Fruit fly (Drosophila melanogaster) whole organism, pupa: ENCODE measurements around the gene eIF4G2.

Experiments used
- CG10348 ChIP-seq: fragments of 200-800 bp; sonication (Bioruptor generic); IDR thresholded peaks from 2 replicates; pipeline ENCODE4 v1.3.6; 2022; ENCODE audit warnings: missing biosample characterization, missing genetic modification characterization
- CG12605 ChIP-seq: fragments of 200-800 bp; sonication (Bioruptor generic); IDR thresholded peaks from 2 replicates; pipeline ENCODE4 v1.3.6; 2022; ENCODE audit warnings: missing biosample characterization, missing genetic modification characterization
- CG13204 ChIP-seq: fragments of 200-800 bp; sonication (Bioruptor generic); optimal IDR thresholded peaks from 2 replicates; lab custom pipeline; 2018; ENCODE audit warnings: missing biosample characterization, mild to moderate bottlenecking, missing genetic modification characterization, moderate library complexity
- CG14655 ChIP-seq: fragments of 200-800 bp; sonication (Bioruptor generic); optimal IDR thresholded peaks from 3 replicates; lab custom pipeline; 2017; ENCODE audit warnings: mild to moderate bottlenecking, missing biosample characterization, missing genetic modification reagents, missing genetic modification characterization
- CG15710 ChIP-seq: fragments of 200-800 bp; sonication (Bioruptor generic); optimal IDR thresholded peaks from 2 replicates; lab custom pipeline; 2018; ENCODE audit warnings: missing biosample characterization, mild to moderate bottlenecking, missing genetic modification characterization, moderate library complexity
- CG17806 ChIP-seq: fragments of 200-800 bp; sonication (Bioruptor generic); optimal IDR thresholded peaks from 2 replicates; lab custom pipeline; 2018; ENCODE audit warnings: missing biosample characterization, mild to moderate bottlenecking, missing genetic modification characterization, moderate library complexity
- CG32121 ChIP-seq: fragments of 200-800 bp; sonication (Bioruptor generic); IDR thresholded peaks from 2 replicates; pipeline ENCODE4 v1.3.6; 2022; ENCODE audit warnings: missing biosample characterization, missing genetic modification characterization
- CG34367 ChIP-seq: fragments of 200-800 bp; sonication (Bioruptor generic); optimal IDR thresholded peaks from 2 replicates; lab custom pipeline; 2018; ENCODE audit warnings: missing biosample characterization, mild to moderate bottlenecking, missing genetic modification characterization
- CG4496 ChIP-seq: fragments of 200-800 bp; sonication (Bioruptor generic); IDR thresholded peaks from 3 replicates; pipeline ENCODE4 v1.3.6; 2022; ENCODE audit warnings: missing biosample characterization, missing genetic modification characterization
- CG8159 ChIP-seq: fragments of 200-800 bp; sonication (Bioruptor generic); optimal IDR thresholded peaks from 3 replicates; lab custom pipeline; 2018; ENCODE audit warnings: missing biosample characterization, mild to moderate bottlenecking, missing genetic modification characterization, moderate library complexity
- CG8301 ChIP-seq: fragments of 200-800 bp; sonication (Bioruptor generic); optimal IDR thresholded peaks from 2 replicates; lab custom pipeline; 2018; ENCODE audit warnings: missing biosample characterization, mild to moderate bottlenecking, missing genetic modification characterization
- CG9948 ChIP-seq: fragments of 200-800 bp; sonication (Bioruptor generic); optimal IDR thresholded peaks from 2 replicates; lab custom pipeline; 2018; ENCODE audit warnings: missing biosample characterization, mild to moderate bottlenecking, missing genetic modification characterization, moderate library complexity
- D1 ChIP-seq: fragments of 200-800 bp; sonication (Bioruptor generic); optimal IDR thresholded peaks from 2 replicates; lab custom pipeline; 2018; ENCODE audit warnings: missing biosample characterization, mild to moderate bottlenecking, missing genetic modification characterization, moderate library complexity
- EcR ChIP-seq: fragments of 200-800 bp; sonication (Bioruptor generic); optimal IDR thresholded peaks from 3 replicates; lab custom pipeline; 2019; ENCODE audit warnings: missing biosample characterization, missing genetic modification characterization, mild to moderate bottlenecking, moderate library complexity, missing genetic modification reagents
- Ets98B ChIP-seq: fragments of 200-800 bp; sonication (Bioruptor generic); IDR thresholded peaks from 2 replicates; pipeline ENCODE4 v1.3.6; 2022; ENCODE audit warnings: missing biosample characterization, missing genetic modification characterization
- Pif1A ChIP-seq: fragments of 200-800 bp; sonication (Bioruptor generic); optimal IDR thresholded peaks from 3 replicates; lab custom pipeline; 2016; ENCODE audit warnings: missing biosample characterization, missing genetic modification characterization
- Pif1B ChIP-seq: fragments of 200-800 bp; sonication (Bioruptor generic); optimal IDR thresholded peaks from 3 replicates; lab custom pipeline; 2016; ENCODE audit warnings: missing biosample characterization, missing genetic modification characterization
- Snoo ChIP-seq: fragments of 200-800 bp; sonication (Bioruptor generic); optimal IDR thresholded peaks from 3 replicates; lab custom pipeline; 2017; ENCODE audit warnings: missing biosample characterization, mild to moderate bottlenecking, missing genetic modification characterization, inconsistent platforms
- fd96Ca ChIP-seq: fragments of 200-800 bp; sonication (Bioruptor generic); IDR thresholded peaks from 3 replicates; pipeline ENCODE4 v1.3.6; 2022; ENCODE audit warnings: missing biosample characterization, missing genetic modification characterization
- gl ChIP-seq: fragments of 200-800 bp; sonication (Bioruptor generic); optimal IDR thresholded peaks from 2 replicates; lab custom pipeline; 2018; ENCODE audit warnings: missing biosample characterization, mild to moderate bottlenecking, missing genetic modification characterization
- rn ChIP-seq: fragments of 200-800 bp; sonication (Bioruptor generic); IDR thresholded peaks from 2 replicates; pipeline ENCODE4 v1.3.6; 2022; ENCODE audit warnings: missing biosample characterization, missing genetic modification characterization

eIF4G2 gene

DNA sequence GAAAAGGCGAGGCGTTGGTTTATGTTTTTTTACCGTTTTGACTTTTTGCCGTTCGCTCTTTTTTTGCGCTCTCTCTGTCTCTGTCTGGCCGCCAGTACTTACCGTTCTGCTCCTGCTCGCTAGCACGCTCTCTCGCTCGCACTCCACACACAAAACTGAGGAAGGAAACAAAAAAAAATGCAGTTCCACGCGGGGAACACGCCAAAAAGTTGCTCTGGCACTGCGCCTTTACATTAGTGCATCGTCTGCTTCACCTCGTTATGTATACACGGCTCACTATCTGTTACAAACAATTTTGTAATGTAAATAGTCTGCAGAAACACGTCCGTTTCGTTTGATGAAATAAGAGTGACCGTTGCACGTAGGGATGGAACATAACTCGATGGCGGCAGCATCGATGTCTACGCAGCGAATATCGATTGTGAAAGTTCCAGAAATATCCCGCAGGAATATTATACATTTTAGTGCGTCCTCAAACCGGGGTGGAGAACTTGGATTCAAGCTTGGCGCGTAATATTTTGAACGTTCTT lies at the start of gene eIF4G2, which contains the start of gene CG33111:
eIF4G2 (minus strand) TSS at position 359 of the 530 bp plus-strand sequence.
CG33111 (minus strand) TSS at position 359 of the 530 bp plus-strand sequence.
- TF ChIP-seq CG8159 (tag; lab: Kevin White, UChicago): peak; percentile 42
- peak; percentile 40 for TF ChIP-seq gl (tag; lab: Kevin White, UChicago)
- peak; percentile 40; the same call in 1 of the 2 replicates for TF ChIP-seq CG12605 (GFP tag; lab: Robert Waterston, UW)
- peak; percentile 31 for TF ChIP-seq Snoo (tag; lab: Kevin White, UChicago)
- TF ChIP-seq rn: no peak
- TF ChIP-seq CG15710 (tag; lab: Kevin White, UChicago): peak; percentile 30
- TF ChIP-seq CG10348 (GFP tag; lab: Robert Waterston, UW): no peak
- TF ChIP-seq D1 (tag; lab: Kevin White, UChicago): no peak
- no peak for TF ChIP-seq CG14655
- 0 out of 2 replicates have a peak, but pooled peaks have one; percentile 9 for TF ChIP-seq CG32121 (GFP tag; lab: Robert Waterston, UW)
- peak; percentile 30 for TF ChIP-seq CG17806
- TF ChIP-seq Ets98B (GFP tag; lab: Robert Waterston, UW): 0 out of 2 replicates have a peak, but pooled peaks have one; percentile 25
- TF ChIP-seq CG9948 (tag; lab: Kevin White, UChicago): peak; percentile 27
- no peak for TF ChIP-seq Pif1A (GFP tag; lab: Kevin White, UChicago)
- TF ChIP-seq CG4496 (GFP tag; lab: Robert Waterston, UW): peak; percentile 63; the same call in 2 of the 3 replicates
- peak; percentile 33 for TF ChIP-seq EcR (GFP tag; lab: Kevin White, UChicago)
- TF ChIP-seq CG8301 (tag; lab: Kevin White, UChicago): peak; percentile 47
- 0 out of 3 replicates have a peak, but pooled peaks have one; percentile 8 for TF ChIP-seq fd96Ca (GFP tag; lab: Robert Waterston, UW)
- TF ChIP-seq Pif1B (GFP tag; lab: Kevin White, UChicago): no peak
- TF ChIP-seq CG34367: peak; percentile 48
- peak; percentile 31 for TF ChIP-seq CG13204 (GFP tag; lab: Kevin White, UChicago)
- TF ChIP-seq, all 21 proteins: peak for 15

DNA sequence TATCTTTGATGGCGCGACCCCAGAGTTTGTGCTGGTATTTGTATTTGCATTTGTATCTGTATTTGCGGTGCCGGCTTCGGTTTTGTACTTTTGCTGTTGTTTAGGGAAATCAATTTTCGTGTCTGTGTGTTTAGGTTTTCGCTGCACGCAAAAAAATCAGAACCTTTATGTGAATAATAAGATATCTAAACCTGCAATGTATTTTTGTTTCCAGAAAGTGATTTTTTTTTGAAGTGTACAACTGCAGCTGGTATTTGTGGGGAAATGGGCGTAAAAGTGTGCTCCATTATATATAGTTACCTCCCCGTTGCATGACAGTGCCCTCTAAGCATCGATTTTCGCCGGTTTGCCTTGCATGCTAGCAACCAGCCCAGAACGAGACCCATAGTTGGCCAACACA lies 48.8 kb upstream of the eIF4G2 start:
- TF ChIP-seq CG13204 (GFP tag; lab: Kevin White, UChicago) (no peak), CG32121 (GFP tag; lab: Robert Waterston, UW) (0 out of 2 replicates have a peak, but pooled peaks have one; percentile 41), Ets98B (GFP tag; lab: Robert Waterston, UW) (0 out of 2 replicates have a peak, but pooled peaks have one; percentile 24), fd96Ca (GFP tag; lab: Robert Waterston, UW) (peak; percentile 71; the same call in 1 of the 3 replicates), CG17806 (peak; percentile 1), CG12605 (GFP tag; lab: Robert Waterston, UW) (no peak), CG4496 (GFP tag; lab: Robert Waterston, UW) (peak; percentile 49; the same call in 2 of the 3 replicates), CG14655 (peak; percentile 49), CG34367 (no peak), CG8301 (tag; lab: Kevin White, UChicago) (peak; percentile 14), CG9948 (tag; lab: Kevin White, UChicago) (no peak)

DNA sequence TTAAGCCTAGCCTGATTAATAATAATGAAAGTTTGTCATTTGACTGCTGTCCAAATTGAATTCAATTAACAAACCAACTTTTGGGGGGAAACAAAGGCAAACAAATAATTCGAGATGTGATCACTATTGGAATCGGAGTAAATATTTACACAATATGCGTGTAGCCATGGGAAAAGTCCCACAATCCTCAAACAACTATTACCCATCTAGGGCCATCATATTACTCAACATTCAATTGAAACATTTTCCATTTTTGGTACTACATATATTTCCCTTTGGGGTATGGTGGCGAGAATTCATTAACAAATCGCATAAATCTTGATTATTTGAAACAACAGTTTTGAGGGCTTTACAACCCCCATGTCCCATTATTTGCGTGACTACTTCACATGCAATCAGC lies 48.2 kb upstream of the eIF4G2 start:
- no peak for TF ChIP-seq CG10348 (GFP tag; lab: Robert Waterston, UW)
- TF ChIP-seq D1 (tag; lab: Kevin White, UChicago): no peak
- no peak for TF ChIP-seq CG8159 (tag; lab: Kevin White, UChicago)
- no peak for TF ChIP-seq Snoo (tag; lab: Kevin White, UChicago)
- no peak for TF ChIP-seq Pif1A (GFP tag; lab: Kevin White, UChicago)
- no peak for TF ChIP-seq EcR (GFP tag; lab: Kevin White, UChicago)
- TF ChIP-seq CG4496 (GFP tag; lab: Robert Waterston, UW): no peak

DNA sequence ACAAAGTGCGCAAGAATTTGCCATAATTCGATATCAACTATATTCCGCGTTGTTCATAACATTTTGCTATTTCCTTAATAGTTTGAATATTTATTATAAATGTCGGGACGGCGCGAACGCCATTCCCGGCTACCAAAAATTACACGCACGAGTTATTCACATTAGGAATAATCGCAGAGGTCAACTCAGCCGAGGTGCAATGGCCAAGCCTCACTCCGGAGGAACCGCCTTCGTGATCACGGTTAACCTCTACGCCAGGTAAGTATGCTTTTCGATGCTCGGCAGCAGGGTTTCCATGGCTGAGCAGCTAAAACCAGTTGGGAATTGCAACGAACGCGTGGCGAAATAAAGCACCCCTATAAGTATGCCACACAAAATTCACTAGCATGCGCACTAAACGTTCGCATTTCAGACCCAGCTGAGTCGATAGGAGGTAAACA lies 40.3 kb upstream of the eIF4G2 start:
- TF ChIP-seq CG12605 (GFP tag; lab: Robert Waterston, UW) (0 out of 2 replicates have a peak, but pooled peaks have one; percentile 42), EcR (GFP tag; lab: Kevin White, UChicago) (peak; percentile 68), CG32121 (GFP tag; lab: Robert Waterston, UW) (peak; percentile 73), Ets98B (GFP tag; lab: Robert Waterston, UW) (peak; percentile 69), Snoo (tag; lab: Kevin White, UChicago) (peak; percentile 3), Pif1B (GFP tag; lab: Kevin White, UChicago) (peak; percentile 17), CG4496 (GFP tag; lab: Robert Waterston, UW) (peak; percentile 72), Pif1A (GFP tag; lab: Kevin White, UChicago) (peak; percentile 36)

DNA sequence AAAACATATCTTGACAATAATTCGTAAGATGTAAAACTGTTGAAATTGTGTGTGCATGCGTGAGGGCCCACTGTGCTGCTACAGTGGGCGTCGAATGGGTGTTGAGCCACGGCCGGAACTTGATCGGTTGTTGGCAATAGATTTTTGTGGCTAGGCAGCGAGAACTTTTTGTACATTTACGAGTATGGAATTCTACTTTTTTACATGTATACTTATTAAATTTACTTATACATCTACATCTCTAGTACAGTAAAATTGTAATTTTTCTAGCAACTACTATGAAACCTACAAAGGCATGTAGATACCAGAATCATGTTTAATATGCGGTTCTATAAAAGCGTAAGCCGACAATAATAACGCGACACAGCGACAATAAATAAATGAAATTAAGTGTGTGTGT lies 30.6 kb upstream of the eIF4G2 start:
- TF ChIP-seq gl (tag; lab: Kevin White, UChicago): no peak
- TF ChIP-seq CG8159 (tag; lab: Kevin White, UChicago): no peak
- TF ChIP-seq CG12605 (GFP tag; lab: Robert Waterston, UW): no peak
- TF ChIP-seq Pif1A (GFP tag; lab: Kevin White, UChicago): no peak
- TF ChIP-seq rn: no peak
- TF ChIP-seq EcR (GFP tag; lab: Kevin White, UChicago): no peak
- no peak for TF ChIP-seq CG9948 (tag; lab: Kevin White, UChicago)
- no peak for TF ChIP-seq CG13204 (GFP tag; lab: Kevin White, UChicago)

DNA sequence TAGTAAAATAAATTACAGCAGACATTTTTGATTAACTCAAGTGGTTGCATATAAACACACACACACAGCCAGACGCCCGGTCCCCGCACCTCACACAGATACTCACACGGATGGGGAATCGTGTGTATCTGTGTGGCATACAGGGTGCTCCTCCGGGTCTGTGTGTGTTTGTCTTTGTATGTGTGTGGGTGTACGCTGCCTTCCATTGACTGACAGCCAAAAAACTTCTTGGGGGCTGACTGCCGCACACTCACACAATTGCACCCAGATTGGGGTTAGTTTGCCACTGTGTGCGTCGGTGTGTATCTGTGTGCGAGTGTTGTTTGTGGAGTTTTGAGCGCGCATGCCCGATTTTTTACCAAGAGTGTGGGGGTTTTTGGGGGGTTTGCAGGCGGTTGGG lies 27.1 kb upstream of the eIF4G2 start:
- TF ChIP-seq CG4496 (GFP tag; lab: Robert Waterston, UW) (no peak), D1 (tag; lab: Kevin White, UChicago) (no peak), CG34367 (no peak), Ets98B (GFP tag; lab: Robert Waterston, UW) (no peak), CG12605 (GFP tag; lab: Robert Waterston, UW) (no peak), CG10348 (GFP tag; lab: Robert Waterston, UW) (no peak), CG17806 (no peak), CG15710 (tag; lab: Kevin White, UChicago) (no peak), gl (tag; lab: Kevin White, UChicago) (no peak), Pif1A (GFP tag; lab: Kevin White, UChicago) (no peak), Snoo (tag; lab: Kevin White, UChicago) (no peak), EcR (GFP tag; lab: Kevin White, UChicago) (no peak), rn (no peak), CG9948 (tag; lab: Kevin White, UChicago) (no peak), CG14655 (no peak), CG8301 (tag; lab: Kevin White, UChicago) (no peak), Pif1B (GFP tag; lab: Kevin White, UChicago) (no peak), fd96Ca (GFP tag; lab: Robert Waterston, UW) (no peak), CG32121 (GFP tag; lab: Robert Waterston, UW) (no peak), CG8159 (tag; lab: Kevin White, UChicago) (no peak)
- TF ChIP-seq, all 21 proteins: peak for 0
